Worm (Caenorhabditis elegans): ENCODE measurements around the gene C17B7.10.
A peak's percentile ranks its signal among the peaks of the same experiment; 100 is the strongest.

The C17B7.10 gene

DNA sequence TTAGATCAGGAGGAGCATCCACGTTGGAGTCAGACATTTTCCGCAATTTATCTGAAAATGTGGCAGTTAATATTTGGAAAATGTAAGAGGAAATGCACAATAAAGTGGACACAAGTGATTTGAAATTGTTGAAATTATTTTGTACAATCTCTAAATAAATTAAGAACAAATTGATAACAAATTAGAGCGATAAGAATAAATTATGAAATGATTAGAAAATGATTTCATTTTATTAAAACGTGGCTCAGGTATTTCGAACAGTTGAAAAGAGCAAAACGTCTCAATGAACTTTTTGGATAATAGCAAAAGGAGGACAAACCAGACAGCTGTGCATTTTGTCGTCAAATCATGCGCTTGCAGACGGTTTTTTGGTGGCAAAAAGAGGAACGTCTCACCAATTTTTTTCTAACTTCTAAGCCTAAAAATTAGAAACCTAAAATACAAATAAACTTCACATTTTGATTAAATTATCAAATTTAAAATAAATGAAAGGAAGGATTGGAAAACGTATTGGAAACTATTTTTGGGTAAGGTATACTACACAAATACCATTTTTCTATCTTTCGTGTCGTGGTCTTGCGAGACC is 4.7 kb upstream of the C17B7.10 start, which contains the start of gene fbxa-65:
Gene fbxa-65 (minus strand): TSS at position 51 of the 586 bp plus-strand sequence.
- TF ChIP-seq him-1 (tag; optimal IDR thresholded peaks at IDR 0.05): no peak
- TF ChIP-seq W03F9.2 (tag; optimal IDR thresholded peaks at IDR 0.05): no peak
- TF ChIP-seq dao-5 (tag; optimal IDR thresholded peaks at IDR 0.05): no peak

DNA sequence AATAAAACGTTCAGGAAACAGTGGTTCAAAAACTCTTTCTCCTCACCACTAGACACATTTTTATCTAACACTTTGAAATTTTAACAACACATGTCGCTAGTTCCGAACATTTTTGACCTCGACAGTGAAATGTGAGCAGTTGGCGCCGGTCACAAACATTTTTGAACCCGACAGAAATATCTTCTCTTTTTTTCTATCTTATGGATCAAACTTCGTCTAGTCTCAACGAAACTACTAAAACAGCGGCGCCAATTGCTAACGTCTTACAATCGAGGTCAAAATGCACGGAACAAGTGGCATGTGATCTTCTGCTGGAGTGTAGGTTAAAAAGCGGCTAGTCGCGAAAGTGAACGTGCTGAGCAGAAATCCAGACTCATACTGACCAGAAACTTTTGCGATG is 2.2 kb upstream of the C17B7.10 start:
- TF ChIP-seq him-1 (tag; optimal IDR thresholded peaks at IDR 0.05): no peak
- no peak for TF ChIP-seq dao-5 (tag; optimal IDR thresholded peaks at IDR 0.05)
- no peak for TF ChIP-seq W03F9.2 (tag; optimal IDR thresholded peaks at IDR 0.05)

ce11 chrV:3342504-3342903 is 698 bp upstream of the C17B7.10 start, which contains the start of gene C17B7.3:
Gene C17B7.3, plus strand, starts transcription at chrV:3342804.
- TF ChIP-seq W03F9.2 (tag; optimal IDR thresholded peaks at IDR 0.05) (no peak), dao-5 (tag; optimal IDR thresholded peaks at IDR 0.05) (no peak), him-1 (tag; optimal IDR thresholded peaks at IDR 0.05) (no peak)

DNA sequence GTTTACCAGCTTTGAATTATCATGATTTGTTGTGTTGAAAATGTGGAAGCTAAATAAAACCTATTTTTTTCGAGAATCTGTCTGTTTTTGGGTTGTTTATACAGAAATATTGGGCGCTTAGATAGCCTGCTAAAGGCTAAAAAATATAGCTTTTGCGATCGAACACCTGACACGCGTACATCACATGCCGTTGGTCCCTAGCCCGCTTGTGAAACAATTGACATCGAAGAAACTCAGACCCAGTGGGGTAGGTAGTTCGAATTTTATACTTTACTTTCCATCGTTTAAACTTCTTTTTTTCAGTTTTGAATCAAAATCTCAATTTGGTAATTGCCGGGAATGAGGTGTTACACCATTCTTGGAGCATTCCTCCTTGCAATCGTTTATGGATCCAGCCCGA is 2.8 kb downstream of the C17B7.10 start, which contains the start of gene C17B7.4:
Gene C17B7.4 (plus strand): TSS at position 301 of the 400 bp plus-strand sequence.
- TF ChIP-seq him-1 (tag; optimal IDR thresholded peaks at IDR 0.05): no peak
- no peak for TF ChIP-seq dao-5 (tag; optimal IDR thresholded peaks at IDR 0.05)
- no peak for TF ChIP-seq W03F9.2 (tag; optimal IDR thresholded peaks at IDR 0.05)

- TF ChIP-seq W03F9.2 (tag; optimal IDR thresholded peaks at IDR 0.05) (no peak), dao-5 (tag; optimal IDR thresholded peaks at IDR 0.05) (no peak), him-1 (tag; optimal IDR thresholded peaks at IDR 0.05) (no peak)
These were observed 8.5 kb downstream of the C17B7.10 start, which contains the start of gene C17B7.5 for ce11 chrV:3333334-3333733. Gene C17B7.5, plus strand, starts transcription at chrV:3333634.

DNA sequence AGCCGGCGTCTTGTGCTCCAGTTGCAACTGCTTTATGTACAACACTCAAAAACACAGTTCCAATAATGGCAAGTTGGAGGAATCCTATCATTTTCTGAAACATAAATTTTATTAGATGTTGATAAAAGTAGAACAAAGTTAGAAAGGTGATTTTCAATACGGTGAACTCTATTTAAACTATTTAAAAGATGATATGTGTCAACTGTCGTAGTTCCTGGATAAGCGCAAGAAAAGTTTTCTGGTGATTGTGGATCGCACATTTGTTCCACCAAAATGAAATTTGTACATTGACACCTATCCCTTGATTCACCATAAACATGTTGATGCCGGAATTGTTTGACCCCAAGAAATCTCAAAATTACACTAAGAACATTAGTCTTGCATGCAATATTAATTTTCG is 9.8 kb downstream of the C17B7.10 start, which contains the start of gene C17B7.9:
Gene C17B7.9 (minus strand): TSS at position 101 of the 400 bp plus-strand sequence.
- no peak for TF ChIP-seq W03F9.2 (tag; optimal IDR thresholded peaks at IDR 0.05)
- TF ChIP-seq him-1 (tag; optimal IDR thresholded peaks at IDR 0.05): no peak
- no peak for TF ChIP-seq dao-5 (tag; optimal IDR thresholded peaks at IDR 0.05)

DNA sequence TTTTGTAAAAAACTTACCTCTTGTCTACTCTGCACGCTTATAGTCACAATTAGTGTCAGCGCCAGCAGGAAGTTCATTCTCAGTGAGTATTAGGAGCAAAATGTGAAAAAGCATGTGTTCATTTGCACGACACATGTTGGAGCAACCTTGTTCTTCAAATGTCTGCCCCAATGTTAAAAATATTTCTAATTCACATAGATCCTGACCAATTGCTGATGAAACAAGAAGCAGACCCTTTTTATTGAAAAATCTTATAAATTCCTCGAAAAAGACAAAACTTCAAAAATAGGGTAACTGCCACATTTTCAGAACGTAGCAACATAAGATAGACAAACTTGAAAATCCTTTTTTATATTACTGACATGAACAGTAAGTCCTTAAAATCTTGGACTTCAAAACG is 17.6 kb downstream of the C17B7.10 start, which contains the start of gene C17B7.8:
Gene C17B7.8 (minus strand): TSS at position 101 of the 400 bp plus-strand sequence.
- TF ChIP-seq W03F9.2 (tag; optimal IDR thresholded peaks at IDR 0.05) (no peak), him-1 (tag; optimal IDR thresholded peaks at IDR 0.05) (no peak), dao-5 (tag; optimal IDR thresholded peaks at IDR 0.05) (no peak)

DNA sequence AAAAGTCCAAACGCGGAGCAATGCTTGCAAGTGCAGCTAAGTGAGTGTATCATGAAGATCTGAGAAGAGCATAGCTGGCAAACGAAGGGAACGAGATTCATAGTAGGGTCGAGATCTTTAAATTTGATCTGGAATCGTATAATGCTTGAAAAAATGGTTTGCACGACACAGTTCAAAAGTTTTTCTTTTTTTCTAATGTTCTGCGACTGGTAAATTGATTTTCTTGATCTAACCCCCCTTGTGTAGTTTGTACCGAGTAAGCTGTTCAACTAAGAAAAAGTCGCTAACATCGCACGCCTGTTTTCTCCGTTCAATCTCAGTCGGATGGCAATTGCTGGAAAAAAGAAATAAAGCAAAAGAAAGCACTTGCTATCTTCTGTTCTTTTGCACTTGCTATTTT is 21.4 kb downstream of the C17B7.10 start, which contains the start of gene C17B7.14:
Gene C17B7.14 (minus strand): TSS at position 101 of the 400 bp plus-strand sequence.
- no peak for TF ChIP-seq him-1 (tag; optimal IDR thresholded peaks at IDR 0.05)
- TF ChIP-seq W03F9.2 (tag; optimal IDR thresholded peaks at IDR 0.05): no peak
- no peak for TF ChIP-seq dao-5 (tag; optimal IDR thresholded peaks at IDR 0.05)

DNA sequence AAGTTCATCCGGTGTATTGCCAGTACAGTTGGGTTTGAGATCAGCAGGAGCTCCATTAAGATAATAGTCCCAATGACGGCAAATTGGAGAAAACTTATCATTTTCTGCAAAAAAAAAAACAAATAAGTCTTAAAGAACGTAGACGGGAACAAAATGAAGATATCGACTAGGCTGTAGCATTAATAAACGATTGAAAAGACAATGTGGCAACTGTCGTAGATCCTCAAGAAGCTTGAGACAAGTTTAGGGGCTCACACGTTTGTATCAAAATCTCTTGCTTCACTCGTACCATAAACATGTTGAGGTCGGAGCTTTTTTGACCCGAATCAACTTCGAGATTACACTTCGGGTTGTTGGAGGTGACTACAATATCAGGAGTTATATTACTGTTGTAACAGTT is 21.8 kb downstream of the C17B7.10 start, which contains the start of gene F35F10.14:
Gene F35F10.14 (minus strand): TSS at position 101 of the 400 bp plus-strand sequence.
- TF ChIP-seq dao-5 (tag; optimal IDR thresholded peaks at IDR 0.05) (no peak), him-1 (tag; optimal IDR thresholded peaks at IDR 0.05) (no peak), W03F9.2 (tag; optimal IDR thresholded peaks at IDR 0.05) (no peak)

DNA sequence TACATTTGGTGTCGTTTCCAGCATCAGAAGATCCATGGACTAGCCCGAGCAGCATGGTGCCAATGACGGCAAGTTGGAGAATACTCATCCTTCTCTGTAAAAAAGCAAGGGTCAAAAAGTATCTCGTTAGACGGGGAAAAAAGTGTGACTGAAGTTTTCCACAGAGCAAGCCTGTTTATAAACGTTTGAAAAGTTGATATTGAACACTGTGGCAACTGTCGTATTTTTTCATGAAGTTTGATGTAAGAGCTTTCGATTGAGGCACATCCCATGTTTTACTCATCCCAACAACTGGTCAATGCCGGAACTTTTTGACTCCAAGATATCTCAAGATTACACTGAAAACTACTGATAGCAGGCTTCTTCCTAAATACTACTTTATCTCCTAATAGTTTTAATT is 22.8 kb downstream of the C17B7.10 start, which contains the start of gene F35F10.13:
Gene F35F10.13 (minus strand): TSS at position 101 of the 400 bp plus-strand sequence.
- TF ChIP-seq W03F9.2 (tag; optimal IDR thresholded peaks at IDR 0.05) (no peak), dao-5 (tag; optimal IDR thresholded peaks at IDR 0.05) (no peak), him-1 (tag; optimal IDR thresholded peaks at IDR 0.05) (no peak)

DNA sequence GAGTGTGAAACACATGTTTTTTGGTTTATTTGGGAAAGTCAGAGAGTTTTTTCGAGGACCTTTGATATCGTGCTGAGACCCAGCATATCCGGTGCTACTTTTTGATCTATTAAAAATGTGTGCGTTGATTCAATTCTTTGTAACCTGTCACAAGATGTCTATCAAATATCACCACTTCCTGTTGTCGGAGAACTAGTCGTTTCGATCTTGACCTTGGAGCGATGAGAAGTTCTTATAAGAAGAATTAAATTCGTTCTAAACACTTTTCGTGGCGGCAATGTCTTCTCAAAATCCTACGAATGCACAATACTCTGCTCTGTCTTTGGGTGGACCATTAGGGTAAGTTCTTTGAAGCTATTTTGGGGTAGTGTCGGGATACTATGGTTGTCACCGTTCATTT is 25.7 kb downstream of the C17B7.10 start, which contains the start of gene F35F10.1:
Gene F35F10.1 (plus strand): TSS at position 200 of the 400 bp plus-strand sequence.
- TF ChIP-seq dao-5 (tag; optimal IDR thresholded peaks at IDR 0.05): no peak
- no peak for TF ChIP-seq him-1 (tag; optimal IDR thresholded peaks at IDR 0.05)
- TF ChIP-seq W03F9.2 (tag; optimal IDR thresholded peaks at IDR 0.05): no peak

DNA sequence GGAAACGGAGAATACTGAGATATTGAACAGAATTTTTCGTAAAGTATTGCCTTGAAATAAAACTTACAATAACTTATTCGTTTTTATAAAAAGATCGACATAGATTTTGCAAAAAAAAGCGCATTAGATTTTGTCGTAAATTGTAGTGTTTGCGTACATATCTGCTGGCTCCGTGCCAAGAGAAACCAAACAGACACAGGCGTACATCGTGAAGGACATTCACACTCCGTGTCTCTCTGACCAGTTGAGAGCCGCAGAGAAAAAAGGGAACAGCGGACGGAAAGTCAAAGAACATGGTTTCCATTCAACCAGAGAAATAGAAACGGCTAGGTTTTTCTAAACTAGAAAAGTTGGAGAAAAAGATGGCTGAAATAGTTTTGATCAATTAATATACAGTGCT is 26.5 kb downstream of the C17B7.10 start, which contains the start of gene arrd-19:
Gene arrd-19 (minus strand): TSS at position 209 of the 400 bp plus-strand sequence.
- TF ChIP-seq him-1 (tag; optimal IDR thresholded peaks at IDR 0.05) (peak; percentile 18), dao-5 (tag; optimal IDR thresholded peaks at IDR 0.05) (no peak), W03F9.2 (tag; optimal IDR thresholded peaks at IDR 0.05) (peak; percentile 16)

DNA sequence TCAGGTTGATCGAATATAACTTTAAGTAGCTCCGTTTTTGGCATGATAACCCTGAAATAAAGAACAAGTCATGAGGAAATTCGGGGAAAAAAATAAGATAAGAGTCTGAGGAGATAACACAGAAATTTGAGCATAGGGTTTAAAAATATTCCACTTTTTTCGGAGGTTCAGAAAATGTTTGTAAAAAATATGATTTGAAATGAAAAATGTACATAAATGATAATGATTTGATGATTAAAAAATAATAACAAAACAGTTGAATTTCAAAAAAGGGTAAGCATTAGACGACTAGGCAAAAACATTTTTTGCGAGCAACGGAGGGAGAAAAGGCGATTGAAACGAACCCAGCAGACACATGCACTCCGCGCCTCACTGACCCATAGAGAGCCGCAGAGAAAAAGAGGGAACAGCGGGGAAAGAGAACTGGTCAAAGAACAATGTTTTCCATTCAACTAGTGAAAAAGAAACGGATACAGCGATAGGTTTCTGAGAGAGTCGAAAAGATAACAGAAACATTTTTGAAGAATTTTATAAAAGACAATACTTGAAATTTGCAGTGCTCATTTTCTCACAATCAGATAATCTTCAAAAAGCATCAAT is 29.6 kb downstream of the C17B7.10 start, which contains the start of gene arrd-18:
Gene arrd-18 (minus strand): TSS at position 51 of the 600 bp plus-strand sequence.
- no peak for TF ChIP-seq dao-5 (tag; optimal IDR thresholded peaks at IDR 0.05)
- TF ChIP-seq him-1 (tag; optimal IDR thresholded peaks at IDR 0.05): no peak
- no peak for TF ChIP-seq W03F9.2 (tag; optimal IDR thresholded peaks at IDR 0.05)

DNA sequence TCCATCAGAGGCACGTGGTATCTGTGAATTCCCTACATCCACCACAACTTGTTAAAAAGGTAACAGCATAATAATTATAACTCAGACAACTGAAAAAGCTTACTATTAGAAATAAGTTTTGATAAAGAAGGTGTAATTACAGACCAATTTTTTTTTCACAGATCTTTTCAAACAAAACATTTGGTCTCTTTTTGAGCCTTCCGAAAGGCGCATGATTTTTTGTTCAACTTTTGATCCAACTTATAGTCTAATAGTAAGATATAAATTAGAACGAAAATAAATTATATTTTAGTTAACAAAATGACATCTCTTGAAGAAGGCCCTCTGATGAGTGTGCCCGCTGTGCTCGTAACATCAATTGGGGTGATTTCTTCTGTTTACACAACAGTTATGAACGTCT is 33.6 kb downstream of the C17B7.10 start, which contains the start of gene srbc-3:
Gene srbc-3 (plus strand): TSS at position 301 of the 400 bp plus-strand sequence.
- no peak for TF ChIP-seq W03F9.2 (tag; optimal IDR thresholded peaks at IDR 0.05)
- no peak for TF ChIP-seq dao-5 (tag; optimal IDR thresholded peaks at IDR 0.05)
- no peak for TF ChIP-seq him-1 (tag; optimal IDR thresholded peaks at IDR 0.05)
